Fruit fly (Drosophila melanogaster): ENCODE results near the gene Ipk2.

- TF ChIP-seq pan (optimal IDR thresholded peaks at IDR 0.05), result no peak
- TF ChIP-seq Dll (optimal IDR thresholded peaks at IDR 0.05), result no peak
- TF ChIP-seq EcR (GFP tag; optimal IDR thresholded peaks at IDR 0.05), result no peak
- no peak for TF ChIP-seq usp (GFP tag; optimal IDR thresholded peaks at IDR 0.05)
- TF ChIP-seq psq (optimal IDR thresholded peaks at IDR 0.05), result no peak
Observed at dm6 chr2L:577186-577585, 3.1 kb upstream of the Ipk2 start, which contains the start of gene Pph13.
